Worm (Caenorhabditis elegans) whole organism, young adult: ENCODE data around the gene Y54F10AM.6.
A peak's percentile ranks its signal among the peaks of the same experiment; 100 is the strongest.

ENCODE experiments used
- B0261.1 ChIP-seq: sonication (generic microtip); optimal IDR thresholded peaks from 2 replicates; lab custom pipeline; 2016; ENCODE audit warnings: mild to moderate bottlenecking, missing genetic modification characterization, moderate library complexity, missing compliant biosample characterization
- B0336.3 ChIP-seq: fragments of 200-800 bp; sonication (Bioruptor generic); IDR thresholded peaks from 2 replicates; pipeline ENCODE4 v1.3.6; 2022; ENCODE audit warnings: missing genetic modification characterization, missing compliant biosample characterization
- C06A6.2 ChIP-seq: fragments of 200-800 bp; sonication (Bioruptor generic); conservative IDR thresholded peaks from 2 replicates; pipeline ENCODE4 v1.3.6; 2022; ENCODE audit warnings: missing genetic modification characterization, missing compliant biosample characterization
- F49E8.2 ChIP-seq: sonication (generic microtip); optimal IDR thresholded peaks from 3 replicates; lab custom pipeline; 2017; ENCODE audit warnings: missing genetic modification characterization, mild to moderate bottlenecking, missing compliant biosample characterization, antibody characterized with exemption, moderate library complexity; ENCODE audit not compliant: insufficient read depth
- F57A8.1 ChIP-seq: fragments of 200-800 bp; sonication (Bioruptor generic); optimal IDR thresholded peaks from 2 replicates; lab custom pipeline; 2018; ENCODE audit warnings: mild to moderate bottlenecking, missing genetic modification characterization, moderate library complexity, missing compliant biosample characterization
- F57C9.4 ChIP-seq: sonication (generic microtip); optimal IDR thresholded peaks from 2 replicates; lab custom pipeline; 2017; ENCODE audit warnings: mild to moderate bottlenecking, missing genetic modification characterization, missing compliant biosample characterization
- K12H6.12 ChIP-seq: fragments of 200-800 bp; sonication (Bioruptor generic); optimal IDR thresholded peaks from 2 replicates; lab custom pipeline; 2018; ENCODE audit warnings: mild to moderate bottlenecking, missing genetic modification characterization, missing compliant biosample characterization
- attf-5 ChIP-seq: fragments of 200-800 bp; sonication (Bioruptor generic); optimal IDR thresholded peaks from 2 replicates; lab custom pipeline; 2018; ENCODE audit warnings: mild to moderate bottlenecking, missing genetic modification characterization, missing compliant biosample characterization
- cebp-1 ChIP-seq, 2 experiments: fragments of 200-800 bp in 1 of 2; sonication (Bioruptor generic) in 1 of 2; sonication (generic microtip) in 1 of 2; IDR thresholded peaks in 1 of 2; optimal IDR thresholded peaks in 1 of 2; 2 replicates each; pipeline versions ENCODE4 v1.3.6 to Lab custom; 2017 to 2022; ENCODE audit warnings: missing compliant biosample characterization in 2 of 2, missing genetic modification characterization in 2 of 2, mild to moderate bottlenecking in 1 of 2, missing genetic modification reagents in 1 of 2, moderate library complexity in 1 of 2
- cebp-2 ChIP-seq: fragments of 200-800 bp; sonication (Bioruptor generic); IDR thresholded peaks from 2 replicates; pipeline ENCODE4 v1.3.6; 2022; ENCODE audit warnings: missing genetic modification characterization, missing compliant biosample characterization
- ceh-100 ChIP-seq: fragments of 200-800 bp; sonication (Bioruptor generic); IDR thresholded peaks from 2 replicates; pipeline ENCODE4 v1.3.6; 2022; ENCODE audit warnings: missing genetic modification reagents, missing genetic modification characterization, missing compliant biosample characterization
- ceh-27 ChIP-seq: fragments of 200-800 bp; sonication (Bioruptor generic); optimal IDR thresholded peaks from 2 replicates; lab custom pipeline; 2018; ENCODE audit warnings: mild to moderate bottlenecking, missing genetic modification characterization, moderate library complexity, missing compliant biosample characterization
- ceh-40 ChIP-seq: fragments of 200-800 bp; sonication (Bioruptor generic); IDR thresholded peaks from 2 replicates; pipeline ENCODE4 v1.3.6; 2022; ENCODE audit warnings: missing genetic modification characterization, missing compliant biosample characterization
- egl-18 ChIP-seq: fragments of 200-800 bp; sonication (Bioruptor generic); IDR thresholded peaks from 2 replicates; pipeline ENCODE4 v1.3.6; 2022; ENCODE audit warnings: missing genetic modification reagents, missing genetic modification characterization, missing compliant biosample characterization
- egl-44 ChIP-seq: fragments of 200-800 bp; sonication (Bioruptor generic); IDR thresholded peaks from 2 replicates; pipeline ENCODE4 v1.3.6; 2022; ENCODE audit warnings: missing genetic modification reagents, missing genetic modification characterization, missing compliant biosample characterization
- egrh-3 ChIP-seq: fragments of 200-800 bp; sonication (Bioruptor generic); IDR thresholded peaks from 2 replicates; pipeline ENCODE4 v1.3.6; 2022; ENCODE audit warnings: missing genetic modification reagents, missing genetic modification characterization, missing compliant biosample characterization
- ets-4 ChIP-seq: fragments of 200-800 bp; sonication (Bioruptor generic); optimal IDR thresholded peaks from 2 replicates; lab custom pipeline; 2018; ENCODE audit warnings: mild to moderate bottlenecking, missing genetic modification characterization, missing compliant biosample characterization
- him-1 ChIP-seq: sonication (generic microtip); optimal IDR thresholded peaks from 2 replicates; lab custom pipeline; 2016; ENCODE audit warnings: missing genotype, missing genetic modification reagents, missing genetic modification characterization, missing compliant biosample characterization
- hlh-26 ChIP-seq: fragments of 200-800 bp; sonication (Bioruptor generic); conservative IDR thresholded peaks from 2 replicates; pipeline ENCODE4 v1.3.6; 2022; ENCODE audit warnings: missing genetic modification reagents, missing genetic modification characterization, missing compliant biosample characterization
- hmg-1.2 ChIP-seq: fragments of 200-800 bp; sonication (Bioruptor generic); IDR thresholded peaks from 2 replicates; pipeline ENCODE4 v1.3.6; 2022; ENCODE audit warnings: missing genetic modification reagents, missing genetic modification characterization, missing compliant biosample characterization
- hrde-1 ChIP-seq: sonication (generic microtip); optimal IDR thresholded peaks from 2 replicates; lab custom pipeline; 2016; ENCODE audit warnings: missing genetic modification characterization, mild to moderate bottlenecking, missing compliant biosample characterization, moderate library complexity, missing genotype, missing genetic modification reagents, borderline replicate concordance
- lin-40 ChIP-seq: sonication (generic microtip); optimal IDR thresholded peaks from 2 replicates; lab custom pipeline; 2016; ENCODE audit warnings: missing genetic modification characterization, mild to moderate bottlenecking, missing compliant biosample characterization, missing genotype, missing genetic modification reagents
- lir-1 ChIP-seq: fragments of 200-800 bp; sonication (Bioruptor generic); conservative IDR thresholded peaks from 2 replicates; pipeline ENCODE4 v1.3.6; 2022; ENCODE audit warnings: missing genetic modification reagents, missing genetic modification characterization, missing compliant biosample characterization
- lsl-1 ChIP-seq: fragments of 200-800 bp; sonication (Bioruptor generic); optimal IDR thresholded peaks from 2 replicates; lab custom pipeline; 2018; ENCODE audit warnings: mild to moderate bottlenecking, missing genetic modification characterization, moderate library complexity, missing compliant biosample characterization
- madf-10 ChIP-seq: sonication (generic microtip); optimal IDR thresholded peaks from 2 replicates; lab custom pipeline; 2016; ENCODE audit warnings: mild to moderate bottlenecking, missing genetic modification characterization, missing compliant biosample characterization
- madf-3 ChIP-seq: fragments of 200-800 bp; sonication (Bioruptor generic); IDR thresholded peaks from 2 replicates; pipeline ENCODE4 v1.3.6; 2022; ENCODE audit warnings: missing genetic modification reagents, missing genetic modification characterization, missing compliant biosample characterization
- madf-6 ChIP-seq: fragments of 200-800 bp; sonication (Bioruptor generic); IDR thresholded peaks from 2 replicates; pipeline ENCODE4 v1.3.6; 2022; ENCODE audit warnings: missing genetic modification reagents, missing genetic modification characterization, missing compliant biosample characterization
- mcd-1 ChIP-seq: fragments of 200-800 bp; sonication (Bioruptor generic); IDR thresholded peaks from 2 replicates; pipeline ENCODE4 v1.3.6; 2022; ENCODE audit warnings: missing genetic modification reagents, missing genetic modification characterization, missing compliant biosample characterization
- mel-28 ChIP-seq: sonication (generic microtip); optimal IDR thresholded peaks from 2 replicates; lab custom pipeline; 2016; ENCODE audit warnings: borderline replicate concordance, mild to moderate bottlenecking, missing genetic modification characterization, missing compliant biosample characterization
- nhr-120 ChIP-seq: fragments of 200-800 bp; sonication (Bioruptor generic); IDR thresholded peaks from 2 replicates; pipeline ENCODE4 v1.3.6; 2022; ENCODE audit warnings: missing genetic modification characterization, missing compliant biosample characterization
- nhr-80 ChIP-seq: sonication (generic microtip); optimal IDR thresholded peaks from 2 replicates; lab custom pipeline; 2016; ENCODE audit warnings: missing genetic modification characterization, missing compliant biosample characterization
- nhr-90 ChIP-seq: sonication (generic microtip); optimal IDR thresholded peaks from 2 replicates; lab custom pipeline; 2016; ENCODE audit warnings: missing genotype, mild to moderate bottlenecking, missing genetic modification characterization, missing compliant biosample characterization
- pbrm-1 ChIP-seq: fragments of 200-800 bp; sonication (Bioruptor generic); IDR thresholded peaks from 2 replicates; pipeline ENCODE4 v1.3.6; 2022; ENCODE audit warnings: missing genetic modification reagents, missing genetic modification characterization, missing compliant biosample characterization
- rcor-1 ChIP-seq: fragments of 200-800 bp; sonication (Bioruptor generic); IDR thresholded peaks from 2 replicates; pipeline ENCODE4 v1.3.6; 2022; ENCODE audit warnings: missing genetic modification reagents, missing genetic modification characterization, missing compliant biosample characterization
- rec-8 ChIP-seq, 2 experiments: sonication (generic microtip); optimal IDR thresholded peaks; 2 replicates each; lab custom pipeline; 2016; ENCODE audit warnings: mild to moderate bottlenecking in 2 of 2, missing genetic modification characterization in 2 of 2, missing genetic modification reagents in 2 of 2, missing genotype in 2 of 2, missing biosample characterization in 1 of 2, missing compliant biosample characterization in 1 of 2, moderate library complexity in 1 of 2
- snpc-4 ChIP-seq, 5 experiments: fragments of 150-350 bp in 1 of 5; sonication (generic microtip) in 4 of 5; optimal IDR thresholded peaks; 2 replicates each; lab custom pipeline; 2014 to 2018; ENCODE audit warnings: missing genetic modification characterization in 5 of 5, missing biosample characterization in 3 of 5, antibody characterized with exemption in 2 of 5, mild to moderate bottlenecking in 2 of 5, missing compliant biosample characterization in 2 of 5, missing genotype in 2 of 5, moderate library complexity in 2 of 5, missing genetic modification reagents in 1 of 5
- somi-1 ChIP-seq: fragments of 200-800 bp; sonication (Bioruptor generic); optimal IDR thresholded peaks from 2 replicates; lab custom pipeline; 2018; ENCODE audit warnings: mild to moderate bottlenecking, missing genetic modification characterization, missing compliant biosample characterization
- sptf-2 ChIP-seq: fragments of 200-800 bp; sonication (Bioruptor generic); optimal IDR thresholded peaks from 2 replicates; lab custom pipeline; 2018; ENCODE audit warnings: mild to moderate bottlenecking, missing genetic modification characterization, missing compliant biosample characterization
- unc-62 ChIP-seq: fragments of 150-350 bp; optimal IDR thresholded peaks from 2 replicates; lab custom pipeline; 2014; ENCODE audit warnings: missing biosample characterization, missing genetic modification reagents, missing genetic modification characterization
- zfh-2 ChIP-seq: fragments of 200-800 bp; sonication (Bioruptor generic); conservative IDR thresholded peaks from 2 replicates; pipeline ENCODE4 v1.3.6; 2022; ENCODE audit warnings: missing genetic modification reagents, missing genetic modification characterization, missing compliant biosample characterization
- ztf-22 ChIP-seq: fragments of 200-800 bp; sonication (Bioruptor generic); optimal IDR thresholded peaks from 2 replicates; lab custom pipeline; 2018; ENCODE audit warnings: mild to moderate bottlenecking, missing genetic modification characterization, moderate library complexity, missing compliant biosample characterization
- ztf-25 ChIP-seq: fragments of 200-800 bp; sonication (Bioruptor generic); IDR thresholded peaks from 2 replicates; pipeline ENCODE4 v1.3.6; 2022; ENCODE audit warnings: missing genetic modification reagents, missing genetic modification characterization, missing compliant biosample characterization

Y54F10AM.6 gene

DNA sequence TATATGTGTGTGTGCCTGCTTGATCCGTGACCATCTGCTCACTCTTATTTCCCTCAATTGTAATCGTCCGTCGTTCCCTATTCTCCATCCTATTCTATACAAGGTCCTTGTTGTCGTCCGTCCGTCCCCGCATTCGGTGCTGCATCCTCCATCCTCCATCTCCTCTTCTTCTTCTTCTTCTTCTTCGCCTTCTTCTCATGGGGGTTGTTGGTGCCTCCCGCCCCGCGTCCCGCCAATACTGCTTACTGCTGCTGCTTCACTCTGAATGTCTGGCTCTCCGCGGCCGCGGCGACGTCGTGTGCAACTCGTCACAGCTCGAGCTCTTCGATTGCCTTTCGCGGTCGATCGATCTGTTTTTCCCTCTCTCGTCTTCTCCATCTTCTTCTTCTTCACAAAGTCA lies 26.5 kb downstream of the Y54F10AM.6 start:
- TF ChIP-seq ceh-100 (GFP tag; lab: Robert Waterston, UW) (no peak), F49E8.2 (tag; lab: Kevin White, UChicago) (no peak), C06A6.2 (GFP tag; lab: Robert Waterston, UW) (no peak), ztf-22 (GFP tag; lab: Kevin White, UChicago) (no peak), zfh-2 (GFP tag; lab: Robert Waterston, UW) (peak; percentile 94), ets-4 (no peak), ceh-40 (GFP tag; lab: Robert Waterston, UW) (no peak), madf-6 (no peak), sptf-2 (GFP tag; lab: Kevin White, UChicago) (no peak), egl-44 (GFP tag; lab: Robert Waterston, UW) (no peak), egl-18 (GFP tag; lab: Robert Waterston, UW) (0 out of 2 replicates have a peak, but pooled peaks have one; percentile 18), attf-5 (no peak), egrh-3 (GFP tag; lab: Robert Waterston, UW) (peak; percentile 64; the same call in 1 of the 2 replicates), hmg-1.2 (GFP tag; lab: Robert Waterston, UW) (peak; percentile 25; the same call in 1 of the 2 replicates), K12H6.12 (tag; lab: Kevin White, UChicago) (peak; percentile 71), cebp-1 (GFP tag; IDR thresholded peaks at IDR 0.05; lab: Robert Waterston, UW) (no peak), cebp-1 (tag; optimal IDR thresholded peaks at IDR 0.05; lab: Kevin White, UChicago) (peak; percentile 48), somi-1 (no peak), him-1 (tag; lab: Kevin White, UChicago) (no peak), unc-62 (GFP tag; lab: Kevin White, UChicago) (no peak), nhr-80 (no peak), rec-8 (tag; optimal IDR thresholded peaks at IDR 0.05; lab: Kevin White, UChicago) (no peak), madf-3 (GFP tag; lab: Robert Waterston, UW) (no peak), pbrm-1 (GFP tag; lab: Robert Waterston, UW) (no peak), madf-10 (tag; lab: Kevin White, UChicago) (peak; percentile 92), mcd-1 (no peak), mel-28 (tag; lab: Kevin White, UChicago) (no peak), nhr-120 (GFP tag; lab: Robert Waterston, UW) (no peak)

DNA sequence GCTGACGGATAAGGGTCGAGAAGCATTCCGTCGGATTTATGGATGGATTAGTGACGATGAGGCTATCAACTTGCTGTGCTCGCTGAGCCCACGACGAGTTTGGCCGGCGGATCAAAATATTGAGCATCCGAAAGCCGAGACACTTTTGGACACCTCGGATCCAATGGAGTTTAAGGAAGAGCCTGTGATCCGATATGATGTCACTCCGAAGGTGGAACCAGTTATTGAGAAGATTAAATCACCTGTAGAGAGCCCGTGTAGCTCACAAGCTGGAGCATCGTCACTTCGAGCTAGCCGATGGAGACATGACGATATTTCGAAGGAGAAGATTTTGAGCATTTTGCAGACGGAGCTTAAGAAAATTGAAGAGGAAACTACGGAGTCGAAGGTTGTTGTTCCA lies 31.9 kb downstream of the Y54F10AM.6 start:
- TF ChIP-seq hrde-1 (no peak), rec-8 (tag; optimal IDR thresholded peaks at IDR 0.05; lab: Kevin White, UChicago) (no peak), B0336.3 (no peak), cebp-2 (GFP tag; lab: Robert Waterston, UW) (no peak), F57A8.1 (GFP tag; lab: Kevin White, UChicago) (no peak), K12H6.12 (tag; lab: Kevin White, UChicago) (no peak), zfh-2 (GFP tag; lab: Robert Waterston, UW) (no peak), hlh-26 (no peak), B0261.1 (tag; lab: Kevin White, UChicago) (no peak), ztf-22 (GFP tag; lab: Kevin White, UChicago) (no peak), lsl-1 (GFP tag; lab: Kevin White, UChicago) (no peak), ztf-25 (no peak), F57C9.4 (no peak), nhr-90 (tag; lab: Kevin White, UChicago) (no peak), lir-1 (GFP tag; lab: Robert Waterston, UW) (no peak), ceh-100 (GFP tag; lab: Robert Waterston, UW) (no peak), ceh-27 (GFP tag; lab: Kevin White, UChicago) (no peak), snpc-4 (GFP tag; optimal IDR thresholded peaks at IDR 0.05; lab: Kevin White, UChicago) (no peak), snpc-4 (tag; optimal IDR thresholded peaks at IDR 0.05; lab: Kevin White, UChicago) (no peak), rcor-1 (GFP tag; lab: Robert Waterston, UW) (no peak), lin-40 (tag; lab: Kevin White, UChicago) (no peak)
